Worm (Caenorhabditis elegans): ENCODE results near the gene srx-129.

The srx-129 gene

DNA sequence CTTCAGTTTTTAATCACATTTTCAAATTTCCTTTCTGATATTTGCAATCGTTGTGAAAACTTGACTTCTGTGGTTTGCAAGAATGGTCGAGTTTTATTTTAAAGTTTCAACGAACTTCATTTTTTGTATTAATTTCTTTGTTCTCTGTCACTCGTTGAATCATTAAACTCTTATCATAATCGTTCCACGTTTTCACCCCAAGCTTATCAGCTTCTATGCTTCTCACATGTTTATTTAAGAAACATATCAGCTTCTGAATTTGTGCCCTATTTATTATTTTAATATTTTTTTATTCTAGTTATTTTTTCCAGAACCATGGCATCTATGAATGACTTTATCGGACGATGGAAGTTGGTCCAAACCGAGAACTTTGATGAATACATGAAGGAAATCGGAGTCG is 45.2 kb downstream of the srx-129 start, which contains the start of gene lbp-7:
Gene lbp-7, plus strand, starts transcription at position 312 of the 400 bp plus-strand sequence.
- TF ChIP-seq ceh-18 (tag; optimal IDR thresholded peaks at IDR 0.05) (no peak), ceh-6 (GFP tag; optimal IDR thresholded peaks at IDR 0.05) (no peak), K09A11.1 (tag; optimal IDR thresholded peaks at IDR 0.05; ENCODE audit: insufficient read depth) (no peak), tbx-2 (tag; optimal IDR thresholded peaks at IDR 0.05) (no peak), pros-1 (tag; optimal IDR thresholded peaks at IDR 0.05) (no peak), elt-2 (tag; optimal IDR thresholded peaks at IDR 0.05) (no peak), zip-5 (tag; optimal IDR thresholded peaks at IDR 0.05) (no peak), C08G9.2 (tag; optimal IDR thresholded peaks at IDR 0.05) (no peak), hlh-15 (tag; optimal IDR thresholded peaks at IDR 0.05) (no peak)

DNA sequence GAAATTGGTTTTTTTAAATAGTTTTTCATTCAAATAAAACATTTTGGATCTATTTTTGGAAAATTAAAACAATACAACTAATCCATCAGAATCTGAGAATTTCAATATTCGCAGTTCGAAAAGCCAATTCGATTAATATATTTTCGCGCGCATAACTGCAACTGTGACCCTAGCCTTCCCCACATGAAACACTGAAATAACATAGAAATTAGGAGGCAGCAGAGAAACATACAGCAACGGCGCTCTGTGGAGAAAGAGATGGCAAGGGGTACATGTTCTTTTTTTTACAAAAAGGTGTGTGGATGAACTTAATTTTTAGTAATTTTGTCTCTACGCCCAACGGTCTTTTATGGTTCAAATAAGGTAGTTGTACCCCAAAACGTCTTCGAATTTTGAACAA is 46.1 kb downstream of the srx-129 start:
- TF ChIP-seq nhr-232 (tag; optimal IDR thresholded peaks at IDR 0.05) (no peak), F13H6.1 (tag; optimal IDR thresholded peaks at IDR 0.05) (no peak), unc-42 (tag; optimal IDR thresholded peaks at IDR 0.05) (peak; percentile 18), fkh-10 (GFP tag; optimal IDR thresholded peaks at IDR 0.05) (no peak), pag-3 (tag; optimal IDR thresholded peaks at IDR 0.05; ENCODE audit: borderline replicate concordance) (no peak), madf-2 (tag; optimal IDR thresholded peaks at IDR 0.05) (no peak), ttx-3 (tag; optimal IDR thresholded peaks at IDR 0.05) (no peak), ceh-18 (tag; optimal IDR thresholded peaks at IDR 0.05) (no peak)

DNA sequence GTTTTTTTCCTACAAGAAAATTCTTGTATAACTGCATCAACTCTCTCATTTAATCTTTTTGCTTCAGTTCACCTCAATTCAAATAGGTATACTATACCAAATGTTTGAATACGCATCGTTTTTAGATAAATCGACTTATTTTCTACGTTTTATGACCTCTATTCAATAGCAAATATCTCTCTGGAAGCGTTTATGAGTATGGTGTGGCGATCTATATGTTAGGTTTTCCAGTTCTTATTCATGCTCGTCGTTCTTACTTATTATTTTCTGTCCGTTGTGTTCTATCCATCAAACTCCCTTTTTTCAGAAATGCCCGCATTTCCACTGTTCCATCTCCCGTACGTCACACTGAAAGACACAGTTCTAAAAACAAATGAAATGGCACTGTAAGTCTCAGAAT is 46.6 kb downstream of the srx-129 start, which contains the start of gene T22G5.3:
Gene T22G5.3, plus strand, starts transcription at position 301 of the 400 bp plus-strand sequence.
- TF ChIP-seq che-1 (tag; optimal IDR thresholded peaks at IDR 0.05) (no peak), dve-1 (tag; optimal IDR thresholded peaks at IDR 0.05) (no peak), ets-4 (tag; optimal IDR thresholded peaks at IDR 0.05) (no peak), gmeb-2 (tag; optimal IDR thresholded peaks at IDR 0.05) (no peak), ceh-45 (GFP tag; IDR thresholded peaks at IDR 0.05) (no peak), ceh-19 (GFP tag; optimal IDR thresholded peaks at IDR 0.05) (no peak), ahr-1 (tag; optimal IDR thresholded peaks at IDR 0.05) (no peak), pag-3 (tag; optimal IDR thresholded peaks at IDR 0.05; ENCODE audit: borderline replicate concordance) (no peak), K02D7.2 (tag; optimal IDR thresholded peaks at IDR 0.05) (no peak), lin-11 (tag; optimal IDR thresholded peaks at IDR 0.05) (no peak), fkh-10 (GFP tag; optimal IDR thresholded peaks at IDR 0.05) (no peak), ttx-3 (tag; optimal IDR thresholded peaks at IDR 0.05) (no peak), nhr-232 (tag; optimal IDR thresholded peaks at IDR 0.05) (no peak), nfya-1 (tag; optimal IDR thresholded peaks at IDR 0.05) (no peak)
